Fruit fly (Drosophila melanogaster): ENCODE data around the gene CG42346.

Gene CG42346

dm6 chrX:22833534-22833933, 1.3 kb downstream of the CG42346 start (continued):
- TF ChIP-seq unc-4 (GFP tag; IDR thresholded peaks at IDR 0.05; ENCODE audit: partially characterized antibody), result no peak
- peak; percentile 92 for TF ChIP-seq Ets65A (GFP tag)
- TF ChIP-seq D19B (GFP tag; optimal IDR thresholded peaks at IDR 0.05), result no peak
- TF ChIP-seq ara (GFP tag; IDR thresholded peaks at IDR 0.05), result peak; percentile 55; the same call in 1 of the 2 replicates
- peak; percentile 36 for TF ChIP-seq CG8089 (GFP tag; optimal IDR thresholded peaks at IDR 0.05)
- peak; percentile 27 for TF ChIP-seq CG14710 (tag; optimal IDR thresholded peaks at IDR 0.05)
- TF ChIP-seq CG12071 (GFP tag; optimal IDR thresholded peaks at IDR 0.05), result peak; percentile 55
- no peak for TF ChIP-seq CG13775 (GFP tag; optimal IDR thresholded peaks at IDR 0.05)
- TF ChIP-seq Blimp-1 (GFP tag; optimal IDR thresholded peaks at IDR 0.05), result peak; percentile 70
- TF ChIP-seq CG1529 (GFP tag; optimal IDR thresholded peaks at IDR 0.05), result peak; percentile 8
- peak; percentile 66 for TF ChIP-seq ind (GFP tag; optimal IDR thresholded peaks at IDR 0.05)
- TF ChIP-seq CG10565 (GFP tag; optimal IDR thresholded peaks at IDR 0.05), result no peak
- TF ChIP-seq ken (GFP tag; IDR thresholded peaks at IDR 0.05), result 0 out of 3 replicates have a peak, but pooled peaks have one; percentile 44
- no peak for TF ChIP-seq dati (GFP tag; IDR thresholded peaks at IDR 0.05)
- peak; percentile 33 for TF ChIP-seq her (GFP tag; optimal IDR thresholded peaks at IDR 0.05)
- peak; percentile 32 for TF ChIP-seq Six4 (GFP tag; optimal IDR thresholded peaks at IDR 0.05)
- peak; percentile 44 for TF ChIP-seq grau (tag; optimal IDR thresholded peaks at IDR 0.05)
- TF ChIP-seq Fer3 (tag; optimal IDR thresholded peaks at IDR 0.05), result peak; percentile 46
- TF ChIP-seq CG18599 (GFP tag; optimal IDR thresholded peaks at IDR 0.05), result peak; percentile 27
- no peak for TF ChIP-seq Nf-YB (GFP tag; optimal IDR thresholded peaks at IDR 0.05)
- peak; percentile 24 for TF ChIP-seq slp2 (GFP tag; optimal IDR thresholded peaks at IDR 0.05)
- no peak for TF ChIP-seq Bgb (GFP tag; IDR thresholded peaks at IDR 0.05; ENCODE audit: partially characterized antibody)
- TF ChIP-seq CG1792 (GFP tag; optimal IDR thresholded peaks at IDR 0.05), result peak; percentile 27
- TF ChIP-seq CG12219 (GFP tag; optimal IDR thresholded peaks at IDR 0.05), result peak; percentile 60
- TF ChIP-seq chn (GFP tag; optimal IDR thresholded peaks at IDR 0.05), result peak; percentile 36
- no peak for TF ChIP-seq Deaf1 (tag; optimal IDR thresholded peaks at IDR 0.05)
- TF ChIP-seq CG6689 (GFP tag; IDR thresholded peaks at IDR 0.05), result peak; percentile 57; the same call in 1 of the 2 replicates
- TF ChIP-seq Xrp1 (GFP tag; IDR thresholded peaks at IDR 0.05), result peak; percentile 75
- TF ChIP-seq bab2 (GFP tag; optimal IDR thresholded peaks at IDR 0.05), result peak; percentile 55
- no peak for TF ChIP-seq Usf (GFP tag; optimal IDR thresholded peaks at IDR 0.05)
- no peak for TF ChIP-seq pros (GFP tag; optimal IDR thresholded peaks at IDR 0.05)
- peak; percentile 5 for TF ChIP-seq CG12155 (GFP tag; optimal IDR thresholded peaks at IDR 0.05)
- no peak for TF ChIP-seq CG10431 (GFP tag; optimal IDR thresholded peaks at IDR 0.05)
- TF ChIP-seq bsh (GFP tag; optimal IDR thresholded peaks at IDR 0.05), result peak; percentile 64 to 68
- peak; percentile 28 for TF ChIP-seq CG1233 (GFP tag; optimal IDR thresholded peaks at IDR 0.05)
- peak; percentile 51 for TF ChIP-seq Rx (GFP tag; IDR thresholded peaks at IDR 0.05)
- no peak for TF ChIP-seq exex (tag; optimal IDR thresholded peaks at IDR 0.05)
- TF ChIP-seq CG15011 (GFP tag; optimal IDR thresholded peaks at IDR 0.05), result no peak
- TF ChIP-seq HHEX (GFP tag; optimal IDR thresholded peaks at IDR 0.05), result peak; percentile 33
- TF ChIP-seq Dek (tag; optimal IDR thresholded peaks at IDR 0.05), result no peak
- TF ChIP-seq Mad (GFP tag; optimal IDR thresholded peaks at IDR 0.05), result no peak
- peak; percentile 29 for TF ChIP-seq Chrac-16 (GFP tag; optimal IDR thresholded peaks at IDR 0.05)
- peak; percentile 35 for TF ChIP-seq Sry-δ (GFP tag; optimal IDR thresholded peaks at IDR 0.05)
- TF ChIP-seq gsb-n (tag; optimal IDR thresholded peaks at IDR 0.05), result peak; percentile 39
- TF ChIP-seq CG8290 (GFP tag; optimal IDR thresholded peaks at IDR 0.05), result no peak
- peak in 1 of 2 experiments; percentile 63 for TF ChIP-seq CG8290 (tag; optimal IDR thresholded peaks at IDR 0.05)
- TF ChIP-seq ems (GFP tag; optimal IDR thresholded peaks at IDR 0.05), result peak; percentile 40
- peak; percentile 45 for TF ChIP-seq CG15269 (tag; optimal IDR thresholded peaks at IDR 0.05)
- peak; percentile 43; the same call in 1 of the 3 replicates for TF ChIP-seq Optix (GFP tag; IDR thresholded peaks at IDR 0.05)
- TF ChIP-seq CkIIα-i1 (GFP tag; IDR thresholded peaks at IDR 0.05), result no peak
- TF ChIP-seq CG14050 (GFP tag; IDR thresholded peaks at IDR 0.05), result peak; percentile 39; the same call in 1 of the 3 replicates
